Fruit fly (Drosophila melanogaster): ENCODE results near the gene pes.

The pes gene

dm6 chr2L:8007160-8007876 lies 13.3 kb upstream of the pes start, which contains the start of gene Spn28Dc:
TSS of gene Spn28Dc (minus strand) at chr2L:8007210.
- TF ChIP-seq h (GFP tag; optimal IDR thresholded peaks at IDR 0.05) (peak; percentile 7), pan (optimal IDR thresholded peaks at IDR 0.05) (no peak), Dif (GFP tag; optimal IDR thresholded peaks at IDR 0.05; ENCODE audit: partially characterized antibody) (peak; percentile 39), tai (GFP tag; optimal IDR thresholded peaks at IDR 0.05) (no peak), rgr (GFP tag; optimal IDR thresholded peaks at IDR 0.05) (no peak), sv (GFP tag; optimal IDR thresholded peaks at IDR 0.05) (no peak), lola (GFP tag; optimal IDR thresholded peaks at IDR 0.05) (no peak), woc (GFP tag; optimal IDR thresholded peaks at IDR 0.05) (no peak), br (GFP tag; optimal IDR thresholded peaks at IDR 0.05) (peak; percentile 8), Hnf4 (GFP tag; optimal IDR thresholded peaks at IDR 0.05) (no peak), ey (GFP tag; optimal IDR thresholded peaks at IDR 0.05) (no peak), CG9705 (GFP tag; optimal IDR thresholded peaks at IDR 0.05) (no peak), CG32264 (GFP tag; optimal IDR thresholded peaks at IDR 0.05) (no peak), CrebA (GFP tag; optimal IDR thresholded peaks at IDR 0.05; ENCODE audit: borderline replicate concordance) (no peak), jim (GFP tag; optimal IDR thresholded peaks at IDR 0.05) (no peak), Jra (GFP tag; optimal IDR thresholded peaks at IDR 0.05) (no peak), Hr78 (GFP tag; optimal IDR thresholded peaks at IDR 0.05) (no peak), dl (GFP tag; optimal IDR thresholded peaks at IDR 0.05; ENCODE audit: insufficient read depth in 1 of 2, partially characterized antibody in 2 of 2) (peak; percentile 15 to 61), Rel (GFP tag; optimal IDR thresholded peaks at IDR 0.05) (no peak), Rel (tag; optimal IDR thresholded peaks at IDR 0.05) (peak; percentile 75), Dfd (GFP tag; optimal IDR thresholded peaks at IDR 0.05) (no peak), Myc (optimal IDR thresholded peaks at IDR 0.05) (no peak), brk (GFP tag; optimal IDR thresholded peaks at IDR 0.05) (no peak), psq (GFP tag; optimal IDR thresholded peaks at IDR 0.05) (no peak)

- TF ChIP-seq pan (optimal IDR thresholded peaks at IDR 0.05) (no peak), Abd-B (GFP tag; optimal IDR thresholded peaks at IDR 0.05) (no peak), br (GFP tag; optimal IDR thresholded peaks at IDR 0.05) (peak; percentile 51), dsf (GFP tag; optimal IDR thresholded peaks at IDR 0.05; ENCODE audit: borderline replicate concordance) (no peak), Mio (GFP tag; optimal IDR thresholded peaks at IDR 0.05) (no peak), Hr83 (GFP tag; optimal IDR thresholded peaks at IDR 0.05; ENCODE audit: poor library complexity, severe bottlenecking) (no peak), dl (GFP tag; optimal IDR thresholded peaks at IDR 0.05; ENCODE audit: insufficient read depth in 1 of 2, partially characterized antibody in 2 of 2) (no peak), psq (GFP tag; optimal IDR thresholded peaks at IDR 0.05) (peak; percentile 32), CG9705 (GFP tag; optimal IDR thresholded peaks at IDR 0.05) (peak; percentile 42), usp (GFP tag; optimal IDR thresholded peaks at IDR 0.05) (no peak), CG32264 (GFP tag; optimal IDR thresholded peaks at IDR 0.05) (peak; percentile 31), woc (GFP tag; optimal IDR thresholded peaks at IDR 0.05) (peak; percentile 49), CrebA (GFP tag; optimal IDR thresholded peaks at IDR 0.05; ENCODE audit: borderline replicate concordance) (no peak), foxo (GFP tag; optimal IDR thresholded peaks at IDR 0.05) (peak in 1 of 2 experiments; percentile 54), jim (GFP tag; optimal IDR thresholded peaks at IDR 0.05) (no peak), dmrt93B (GFP tag; optimal IDR thresholded peaks at IDR 0.05) (peak; percentile 27), sv (GFP tag; optimal IDR thresholded peaks at IDR 0.05) (no peak), lola (GFP tag; optimal IDR thresholded peaks at IDR 0.05) (no peak), Dfd (GFP tag; optimal IDR thresholded peaks at IDR 0.05) (no peak), OdsH (GFP tag; optimal IDR thresholded peaks at IDR 0.05) (peak; percentile 50), tai (GFP tag; optimal IDR thresholded peaks at IDR 0.05) (no peak), h (GFP tag; optimal IDR thresholded peaks at IDR 0.05) (peak; percentile 74), Hnf4 (GFP tag; optimal IDR thresholded peaks at IDR 0.05) (no peak), Jra (GFP tag; optimal IDR thresholded peaks at IDR 0.05) (peak; percentile 2), sage (GFP tag; optimal IDR thresholded peaks at IDR 0.05) (no peak), brk (GFP tag; optimal IDR thresholded peaks at IDR 0.05) (no peak), fru (GFP tag; optimal IDR thresholded peaks at IDR 0.05) (peak; percentile 33), N (GFP tag; optimal IDR thresholded peaks at IDR 0.05) (no peak), Hr78 (GFP tag; optimal IDR thresholded peaks at IDR 0.05) (no peak), rgr (GFP tag; optimal IDR thresholded peaks at IDR 0.05) (peak; percentile 52), Rel (GFP tag; optimal IDR thresholded peaks at IDR 0.05) (no peak), Rel (tag; optimal IDR thresholded peaks at IDR 0.05) (no peak), Vsx2 (GFP tag; optimal IDR thresholded peaks at IDR 0.05; ENCODE audit: partially characterized antibody) (no peak), Sp1 (GFP tag; optimal IDR thresholded peaks at IDR 0.05) (peak; percentile 34), ey (GFP tag; optimal IDR thresholded peaks at IDR 0.05) (peak; percentile 55), HLH106 (tag; optimal IDR thresholded peaks at IDR 0.05) (peak; percentile 65), Dif (GFP tag; optimal IDR thresholded peaks at IDR 0.05; ENCODE audit: partially characterized antibody) (no peak), GATAd (GFP tag; optimal IDR thresholded peaks at IDR 0.05) (no peak), Myc (optimal IDR thresholded peaks at IDR 0.05) (no peak)
These were observed 12.1 kb upstream of the pes start for dm6 chr2L:8006038-8006437.

Data from whole organism, wandering third instar larva.